Worm (Caenorhabditis elegans): ENCODE results near the gene unc-32.

- TF ChIP-seq ztf-29 (GFP tag; IDR thresholded peaks at IDR 0.05) (no peak), tab-1 (GFP tag; IDR thresholded peaks at IDR 0.05) (no peak), T22C8.4 (GFP tag; IDR thresholded peaks at IDR 0.05) (no peak), cog-1 (tag; optimal IDR thresholded peaks at IDR 0.05) (no peak), ztf-23 (GFP tag; IDR thresholded peaks at IDR 0.05) (no peak), flt-1 (GFP tag; IDR thresholded peaks at IDR 0.05) (no peak), med-1 (GFP tag; optimal IDR thresholded peaks at IDR 0.05; ENCODE audit: insufficient read depth) (no peak), klf-2 (GFP tag; conservative IDR thresholded peaks at IDR 0.05) (no peak)
Measured at ce11 chrIII:8858482-8858881, 46.9 kb upstream of the unc-32 start.
